Fruit fly (Drosophila melanogaster): ENCODE measurements around the gene MetRS-m.

dm6 chr3R:14284422-14284760, 24.6 kb upstream of the MetRS-m start:
- TF ChIP-seq CG17912 (GFP tag; optimal IDR thresholded peaks at IDR 0.05) = no peak
- TF ChIP-seq Antp (GFP tag; optimal IDR thresholded peaks at IDR 0.05) = no peak
- no peak for TF ChIP-seq CG6683 (GFP tag; optimal IDR thresholded peaks at IDR 0.05)
- TF ChIP-seq luna (GFP tag; optimal IDR thresholded peaks at IDR 0.05) = no peak
- no peak for TF ChIP-seq CG13624 (GFP tag; optimal IDR thresholded peaks at IDR 0.05)
- TF ChIP-seq CG16779 (GFP tag; IDR thresholded peaks at IDR 0.05) = no peak
- no peak for TF ChIP-seq H15 (GFP tag; IDR thresholded peaks at IDR 0.05)
- TF ChIP-seq tio (GFP tag; optimal IDR thresholded peaks at IDR 0.05) = no peak
- peak in 1 of 2 experiments; percentile 23 for TF ChIP-seq bsh (GFP tag; optimal IDR thresholded peaks at IDR 0.05)
- no peak for TF ChIP-seq Bdp1 (GFP tag; optimal IDR thresholded peaks at IDR 0.05)
- TF ChIP-seq usp (GFP tag; optimal IDR thresholded peaks at IDR 0.05) = no peak
- TF ChIP-seq Side (GFP tag; optimal IDR thresholded peaks at IDR 0.05) = no peak
- no peak for TF ChIP-seq tll (GFP tag; optimal IDR thresholded peaks at IDR 0.05)
- no peak for TF ChIP-seq insv (GFP tag; optimal IDR thresholded peaks at IDR 0.05)

Data from whole organism, embryonic.